Worm (Caenorhabditis elegans): ENCODE data around the gene H32C10.1.

Gene H32C10.1

ce11 chrIV:5952966-5953365 lies 18.8 kb downstream of the H32C10.1 start:
- TF ChIP-seq dao-5 (tag; optimal IDR thresholded peaks at IDR 0.05) (no peak), him-1 (tag; optimal IDR thresholded peaks at IDR 0.05) (peak; percentile 41), W03F9.2 (tag; optimal IDR thresholded peaks at IDR 0.05) (no peak)

DNA sequence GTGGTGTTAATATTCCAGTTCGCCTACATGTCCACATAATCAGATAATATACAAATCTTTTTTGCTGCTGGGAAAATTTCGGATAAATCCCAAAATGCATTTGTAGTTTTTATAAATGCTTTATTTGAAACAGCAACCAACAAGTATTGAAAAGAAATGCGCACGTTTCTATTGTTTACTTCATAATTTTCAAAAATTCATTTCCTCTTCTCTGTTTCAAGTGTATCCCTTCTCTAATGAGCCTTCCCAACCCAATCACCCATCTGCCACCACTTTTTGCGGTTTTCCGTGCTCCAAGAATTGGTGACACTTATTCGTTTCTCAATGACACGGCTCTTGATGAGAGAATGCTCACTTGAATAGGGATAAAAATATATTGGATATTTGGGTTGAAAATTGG lies 20.6 kb downstream of the H32C10.1 start:
- no peak for TF ChIP-seq dao-5 (tag; optimal IDR thresholded peaks at IDR 0.05)
- TF ChIP-seq W03F9.2 (tag; optimal IDR thresholded peaks at IDR 0.05), result no peak
- TF ChIP-seq him-1 (tag; optimal IDR thresholded peaks at IDR 0.05), result no peak

DNA sequence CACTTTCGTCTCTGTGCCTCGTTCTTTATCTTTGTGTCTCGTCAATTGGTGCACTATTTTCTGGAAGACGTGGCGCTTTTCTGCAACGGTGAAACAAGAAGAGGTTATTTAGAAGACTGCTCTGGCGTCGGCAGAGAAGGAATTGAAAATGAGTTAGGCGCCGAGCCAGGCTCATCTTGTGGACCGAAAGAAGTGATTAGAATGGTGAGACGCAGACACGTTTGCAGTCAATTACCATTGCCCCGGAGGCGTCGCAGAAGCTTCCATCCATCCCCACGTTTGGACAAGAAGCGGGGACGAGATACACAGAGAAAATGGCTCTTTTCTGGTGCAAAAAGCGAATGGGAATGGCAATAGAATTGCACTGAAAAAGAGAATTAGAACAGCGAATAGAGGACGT lies 25.8 kb downstream of the H32C10.1 start:
- TF ChIP-seq him-1 (tag; optimal IDR thresholded peaks at IDR 0.05), result peak; percentile 66
- no peak for TF ChIP-seq W03F9.2 (tag; optimal IDR thresholded peaks at IDR 0.05)

DNA sequence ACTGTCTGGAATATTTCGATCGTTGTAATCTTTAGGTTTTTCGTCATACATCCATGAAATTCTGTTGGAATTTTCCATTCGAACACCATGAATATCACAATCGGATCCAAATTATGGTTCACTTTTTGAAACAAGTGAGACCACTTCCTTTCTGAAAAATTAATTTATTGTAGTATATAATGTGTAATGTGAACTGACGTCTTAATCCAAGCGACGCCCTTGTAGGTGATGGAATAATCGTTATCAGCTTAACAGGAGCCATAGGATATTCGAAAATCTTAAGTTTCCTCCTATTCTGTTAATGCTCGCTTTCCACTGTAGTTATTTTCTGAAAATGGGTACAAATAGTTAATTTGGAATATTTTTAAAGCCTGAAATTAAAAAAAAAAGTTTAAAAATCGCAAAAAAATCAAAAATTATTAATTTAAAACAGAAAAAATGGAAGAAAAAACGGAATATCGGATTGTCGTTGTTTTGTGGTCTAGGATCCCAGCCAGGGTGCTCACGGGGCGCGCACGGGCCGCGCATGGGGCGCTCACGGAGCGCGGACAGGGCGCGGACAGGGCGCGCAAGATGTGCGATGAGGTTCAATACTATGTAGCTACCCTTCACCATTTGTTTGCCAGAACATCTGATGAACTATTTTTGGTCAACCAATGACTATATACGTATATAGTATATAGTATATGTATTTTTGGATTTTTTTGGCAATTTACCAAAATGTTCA lies 28.2 kb downstream of the H32C10.1 start, which contains the start of gene K02B2.6:
Gene K02B2.6, minus strand, starts transcription at position 51 of the 727 bp plus-strand sequence.
- no peak for TF ChIP-seq dao-5 (tag; optimal IDR thresholded peaks at IDR 0.05)
- TF ChIP-seq him-1 (tag; optimal IDR thresholded peaks at IDR 0.05), result no peak
- no peak for TF ChIP-seq W03F9.2 (tag; optimal IDR thresholded peaks at IDR 0.05)

ce11 chrIV:5964286-5964685 lies 30.1 kb downstream of the H32C10.1 start:
- no peak for TF ChIP-seq dao-5 (tag; optimal IDR thresholded peaks at IDR 0.05)

ce11 chrIV:5967035-5967499 lies 32.9 kb downstream of the H32C10.1 start:
- TF ChIP-seq dao-5 (tag; optimal IDR thresholded peaks at IDR 0.05), result peak; percentile 88
- peak; percentile 75 for TF ChIP-seq him-1 (tag; optimal IDR thresholded peaks at IDR 0.05)
- peak; percentile 89 for TF ChIP-seq W03F9.2 (tag; optimal IDR thresholded peaks at IDR 0.05)

DNA sequence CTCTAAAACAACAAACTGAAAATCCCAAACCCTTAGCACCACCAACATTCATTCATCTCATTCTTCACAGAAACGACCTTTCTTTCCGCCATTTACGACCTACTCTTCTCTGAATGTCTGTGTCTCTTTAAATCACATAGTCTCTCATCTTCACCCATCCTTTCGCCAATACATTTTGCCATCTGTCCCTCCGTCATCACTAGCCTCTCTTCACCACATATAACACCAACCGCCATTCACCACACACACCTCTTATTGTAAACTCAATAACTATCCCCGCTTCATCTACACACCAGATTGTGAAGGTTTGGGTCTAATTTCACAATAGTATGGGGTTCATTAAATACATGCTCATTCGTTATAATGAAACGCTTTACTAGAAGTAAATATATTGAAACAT lies 36.4 kb downstream of the H32C10.1 start:
- TF ChIP-seq him-1 (tag; optimal IDR thresholded peaks at IDR 0.05) (no peak), W03F9.2 (tag; optimal IDR thresholded peaks at IDR 0.05) (no peak), dao-5 (tag; optimal IDR thresholded peaks at IDR 0.05) (no peak)

DNA sequence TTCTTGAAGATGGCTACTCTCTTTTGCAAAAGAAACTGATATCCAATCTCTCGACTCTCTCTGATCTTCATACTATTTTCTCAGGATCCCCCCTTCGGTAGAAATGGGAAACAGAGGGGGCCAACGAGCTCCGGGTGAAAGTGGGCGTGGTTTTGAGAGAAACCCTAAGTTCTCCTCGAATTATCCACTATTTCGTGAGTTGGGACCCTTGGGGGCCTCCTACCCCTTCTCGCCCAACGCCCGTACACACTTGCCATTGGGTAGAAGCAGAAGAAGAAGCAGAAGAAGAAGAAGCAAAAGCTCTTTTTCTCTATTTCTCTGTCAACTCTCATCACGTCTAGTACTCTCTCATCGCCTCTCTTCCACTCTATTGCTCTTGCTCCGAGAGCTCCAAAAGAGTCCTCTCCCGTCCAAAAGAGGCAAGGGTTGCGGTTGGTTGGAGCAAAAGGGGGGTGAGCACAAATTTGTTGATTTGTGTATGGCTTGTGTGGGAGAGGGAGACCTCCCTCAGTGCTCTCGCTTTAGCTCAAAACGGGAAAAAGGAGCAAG lies 39.9 kb downstream of the H32C10.1 start:
- TF ChIP-seq him-1 (tag; optimal IDR thresholded peaks at IDR 0.05) (peak; percentile 75), W03F9.2 (tag; optimal IDR thresholded peaks at IDR 0.05) (no peak), dao-5 (tag; optimal IDR thresholded peaks at IDR 0.05) (no peak)

DNA sequence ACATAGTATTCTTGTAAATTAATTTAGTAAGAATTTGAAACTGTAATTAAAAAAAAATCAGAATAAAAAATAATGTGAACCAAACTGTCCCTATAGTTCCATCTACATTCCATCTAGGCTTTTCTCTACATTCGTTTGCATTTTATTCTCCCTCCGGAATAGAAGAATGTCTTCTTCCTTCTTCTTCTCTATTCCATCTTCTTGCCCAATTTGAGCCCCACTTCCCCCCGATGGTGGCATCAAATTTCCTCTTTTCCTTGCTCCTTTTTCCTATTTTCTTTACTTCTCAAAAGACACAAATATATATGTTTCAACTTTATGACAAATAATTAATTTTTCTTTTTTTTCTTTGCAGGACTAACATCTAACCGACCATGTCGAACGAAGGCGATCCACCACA lies 41.1 kb downstream of the H32C10.1 start, which contains the start of gene unc-44:
Gene unc-44, plus strand, starts transcription at position 356 of the 400 bp plus-strand sequence.
- TF ChIP-seq dao-5 (tag; optimal IDR thresholded peaks at IDR 0.05) (no peak), W03F9.2 (tag; optimal IDR thresholded peaks at IDR 0.05) (no peak)

ce11 chrIV:5977276-5977675 lies 43.1 kb downstream of the H32C10.1 start:
- peak; percentile 25 for TF ChIP-seq him-1 (tag; optimal IDR thresholded peaks at IDR 0.05)
- no peak for TF ChIP-seq W03F9.2 (tag; optimal IDR thresholded peaks at IDR 0.05)
- TF ChIP-seq dao-5 (tag; optimal IDR thresholded peaks at IDR 0.05), result no peak

- TF ChIP-seq him-1 (tag; optimal IDR thresholded peaks at IDR 0.05) (no peak), dao-5 (tag; optimal IDR thresholded peaks at IDR 0.05) (no peak), W03F9.2 (tag; optimal IDR thresholded peaks at IDR 0.05) (no peak)
Measured at ce11 chrIV:5979818-5980217, 45.7 kb downstream of the H32C10.1 start.

DNA sequence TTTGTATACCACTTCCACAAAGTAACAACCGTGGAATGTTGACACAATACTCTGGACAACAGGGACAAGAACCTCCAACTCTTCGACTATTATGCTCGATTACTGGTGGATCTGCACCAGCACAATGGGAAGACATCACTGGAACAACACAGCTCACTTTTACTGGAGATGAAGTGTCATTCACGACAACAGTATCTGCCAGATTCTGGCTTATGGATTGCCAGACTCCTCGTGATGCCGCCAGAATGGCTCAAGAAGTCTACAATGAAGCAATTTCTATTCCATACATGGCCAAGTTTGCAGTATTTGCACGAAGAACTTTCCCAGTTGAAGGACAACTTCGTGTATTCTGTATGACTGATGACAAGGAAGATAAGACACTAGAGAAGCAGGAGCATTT lies 49.0 kb downstream of the H32C10.1 start:
- TF ChIP-seq him-1 (tag; optimal IDR thresholded peaks at IDR 0.05) (no peak), W03F9.2 (tag; optimal IDR thresholded peaks at IDR 0.05) (no peak), dao-5 (tag; optimal IDR thresholded peaks at IDR 0.05) (no peak)

ce11 chrIV:5985422-5985821 lies 51.3 kb downstream of the H32C10.1 start:
- TF ChIP-seq him-1 (tag; optimal IDR thresholded peaks at IDR 0.05), result no peak
- no peak for TF ChIP-seq W03F9.2 (tag; optimal IDR thresholded peaks at IDR 0.05)
- no peak for TF ChIP-seq dao-5 (tag; optimal IDR thresholded peaks at IDR 0.05)

- no peak for TF ChIP-seq dao-5 (tag; optimal IDR thresholded peaks at IDR 0.05)
- no peak for TF ChIP-seq him-1 (tag; optimal IDR thresholded peaks at IDR 0.05)
- no peak for TF ChIP-seq W03F9.2 (tag; optimal IDR thresholded peaks at IDR 0.05)
Measured at ce11 chrIV:5985823-5986222, 51.7 kb downstream of the H32C10.1 start.

DNA sequence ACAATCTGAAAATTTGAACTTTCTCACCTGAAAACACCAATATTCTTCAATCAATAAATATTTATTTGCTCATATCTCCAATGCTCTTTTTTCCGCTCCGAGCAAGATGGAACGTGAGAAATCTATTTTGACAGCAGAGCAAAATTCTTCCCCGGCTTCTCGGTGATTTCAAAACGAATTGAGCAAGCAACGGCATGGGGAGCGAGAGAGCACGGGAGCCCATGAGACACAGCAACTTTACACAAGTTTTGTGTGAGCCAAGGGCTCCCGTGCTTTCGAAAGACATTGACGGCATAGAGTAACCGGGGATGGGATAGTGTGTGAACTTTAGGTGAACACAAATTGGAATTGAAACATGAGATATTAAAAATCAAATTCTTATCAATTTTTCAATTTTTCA lies 52.7 kb downstream of the H32C10.1 start:
- no peak for TF ChIP-seq him-1 (tag; optimal IDR thresholded peaks at IDR 0.05)
- no peak for TF ChIP-seq dao-5 (tag; optimal IDR thresholded peaks at IDR 0.05)
- no peak for TF ChIP-seq W03F9.2 (tag; optimal IDR thresholded peaks at IDR 0.05)

Measured in whole organism, L4/young adult.